Worm (Caenorhabditis elegans) whole organism, L2 larva: Measurements from ENCODE around the gene C48B4.12.
A peak's percentile ranks its signal among the peaks of the same experiment; 100 is the strongest.

ENCODE experiments used
- C34F6.9 ChIP-seq: fragments of 150-350 bp; optimal IDR thresholded peaks from 2 replicates; lab custom pipeline; 2014; ENCODE audit warnings: missing biosample characterization, missing genetic modification characterization
- F13H6.1 ChIP-seq: sonication (generic microtip); optimal IDR thresholded peaks from 2 replicates; lab custom pipeline; 2016; ENCODE audit warnings: missing genetic modification characterization, missing compliant biosample characterization
- R02D3.7 ChIP-seq: fragments of 150-350 bp; optimal IDR thresholded peaks from 2 replicates; lab custom pipeline; 2014; ENCODE audit warnings: missing biosample characterization, missing genetic modification characterization
- Y55F3AM.14 ChIP-seq: fragments of 200-800 bp; sonication (Bioruptor generic); optimal IDR thresholded peaks from 2 replicates; lab custom pipeline; 2018; ENCODE audit warnings: mild to moderate bottlenecking, missing genetic modification characterization, missing compliant biosample characterization
- ZK546.5 ChIP-seq: sonication (generic microtip); optimal IDR thresholded peaks from 2 replicates; lab custom pipeline; 2017; ENCODE audit warnings: missing biosample characterization, missing genetic modification characterization
- alr-1 ChIP-seq: fragments of 150-350 bp; optimal IDR thresholded peaks from 2 replicates; lab custom pipeline; 2014; ENCODE audit warnings: missing biosample characterization, missing genetic modification characterization
- aly-2 ChIP-seq: fragments of 150-350 bp; optimal IDR thresholded peaks from 2 replicates; lab custom pipeline; 2014; ENCODE audit warnings: missing biosample characterization, missing genetic modification characterization
- ama-1 ChIP-seq: fragments of 150-350 bp; optimal IDR thresholded peaks from 2 replicates; lab custom pipeline; 2018; ENCODE audit warnings: inconsistent platforms
- blmp-1 ChIP-seq: sonication (generic microtip); optimal IDR thresholded peaks from 2 replicates; lab custom pipeline; 2017; ENCODE audit warnings: missing genetic modification characterization, mild to moderate bottlenecking, missing compliant biosample characterization, antibody characterized with exemption, moderate library complexity; ENCODE audit not compliant: insufficient read depth
- ceh-16 ChIP-seq: fragments of 150-350 bp; optimal IDR thresholded peaks from 2 replicates; lab custom pipeline; 2014; ENCODE audit warnings: missing biosample characterization, missing genetic modification characterization
- ceh-82 ChIP-seq: fragments of 150-350 bp; optimal IDR thresholded peaks from 2 replicates; lab custom pipeline; 2014; ENCODE audit warnings: missing biosample characterization, missing genetic modification characterization
- crh-2 ChIP-seq: sonication (generic microtip); optimal IDR thresholded peaks from 2 replicates; lab custom pipeline; 2017; ENCODE audit warnings: missing biosample characterization, missing genetic modification characterization
- egl-27 ChIP-seq: sonication (generic microtip); optimal IDR thresholded peaks from 3 replicates; lab custom pipeline; 2017; ENCODE audit warnings: missing biosample characterization, missing genetic modification reagents, missing genetic modification characterization
- elt-1 ChIP-seq: fragments of 150-350 bp; optimal IDR thresholded peaks from 2 replicates; lab custom pipeline; 2014; ENCODE audit warnings: missing biosample characterization, missing genetic modification characterization
- elt-3 ChIP-seq: sonication (generic microtip); optimal IDR thresholded peaks from 2 replicates; lab custom pipeline; 2017; ENCODE audit warnings: missing biosample characterization, missing genetic modification characterization
- fos-1 ChIP-seq: fragments of 150-350 bp; optimal IDR thresholded peaks from 2 replicates; lab custom pipeline; 2014; ENCODE audit warnings: missing biosample characterization, missing genetic modification characterization
- lin-11 ChIP-seq: fragments of 150-350 bp; sonication (generic microtip); optimal IDR thresholded peaks from 2 replicates; lab custom pipeline; 2014; ENCODE audit warnings: missing biosample characterization, missing genetic modification characterization, inconsistent platforms, mixed read lengths
- lin-13 ChIP-seq: fragments of 150-350 bp; optimal IDR thresholded peaks from 2 replicates; lab custom pipeline; 2014; ENCODE audit warnings: missing biosample characterization, missing genetic modification reagents, missing genetic modification characterization
- lin-39 ChIP-seq: fragments of 150-350 bp; optimal IDR thresholded peaks from 2 replicates; lab custom pipeline; 2014; ENCODE audit warnings: missing biosample characterization, missing genetic modification reagents, missing genetic modification characterization
- lsy-2 ChIP-seq, 2 experiments: fragments of 150-350 bp in 1 of 2; sonication (generic microtip) in 1 of 2; optimal IDR thresholded peaks; 2 replicates each; lab custom pipeline; 2014 to 2017; ENCODE audit warnings: missing biosample characterization in 2 of 2, missing genetic modification characterization in 2 of 2
- mab-5 ChIP-seq: fragments of 150-350 bp; optimal IDR thresholded peaks from 2 replicates; lab custom pipeline; 2014; ENCODE audit warnings: missing biosample characterization, missing genetic modification characterization
- mbf-1 ChIP-seq: sonication (generic microtip); optimal IDR thresholded peaks from 2 replicates; lab custom pipeline; 2017; ENCODE audit warnings: missing biosample characterization, missing genetic modification characterization
- mdl-1 ChIP-seq, 2 experiments: fragments of 150-350 bp in 1 of 2; sonication (generic microtip) in 1 of 2; optimal IDR thresholded peaks; 2 replicates each; lab custom pipeline; 2017; ENCODE audit warnings: missing biosample characterization in 2 of 2, missing genetic modification characterization in 2 of 2
- nhr-10 ChIP-seq: sonication (generic microtip); optimal IDR thresholded peaks from 2 replicates; lab custom pipeline; 2017; ENCODE audit warnings: missing biosample characterization, missing genetic modification characterization
- nhr-11 ChIP-seq: fragments of 150-350 bp; optimal IDR thresholded peaks from 2 replicates; lab custom pipeline; 2014; ENCODE audit warnings: missing biosample characterization, missing genetic modification characterization
- nhr-12 ChIP-seq: fragments of 150-350 bp; optimal IDR thresholded peaks from 2 replicates; lab custom pipeline; 2014; ENCODE audit warnings: missing biosample characterization, missing genetic modification characterization
- nhr-129 ChIP-seq: fragments of 150-350 bp; optimal IDR thresholded peaks from 2 replicates; lab custom pipeline; 2014; ENCODE audit warnings: missing biosample characterization, missing genetic modification characterization
- nhr-21 ChIP-seq: fragments of 150-350 bp; optimal IDR thresholded peaks from 2 replicates; lab custom pipeline; 2014; ENCODE audit warnings: missing biosample characterization, missing genetic modification characterization
- nhr-23 ChIP-seq: fragments of 150-350 bp; optimal IDR thresholded peaks from 2 replicates; lab custom pipeline; 2014; ENCODE audit warnings: missing biosample characterization, missing genetic modification reagents, missing genetic modification characterization
- nhr-237 ChIP-seq: fragments of 150-350 bp; optimal IDR thresholded peaks from 2 replicates; lab custom pipeline; 2014; ENCODE audit warnings: missing biosample characterization, missing genetic modification characterization
- nhr-25 ChIP-seq: fragments of 150-350 bp; sonication (generic microtip); optimal IDR thresholded peaks from 3 replicates; lab custom pipeline; 2014; ENCODE audit warnings: missing biosample characterization, missing genetic modification characterization
- nhr-6 ChIP-seq: fragments of 150-350 bp; optimal IDR thresholded peaks from 2 replicates; lab custom pipeline; 2014; ENCODE audit warnings: missing biosample characterization, missing genetic modification characterization
- nhr-77 ChIP-seq: fragments of 150-350 bp; optimal IDR thresholded peaks from 2 replicates; lab custom pipeline; 2014; ENCODE audit warnings: missing biosample characterization, missing genetic modification characterization
- sem-4 ChIP-seq: fragments of 150-350 bp; optimal IDR thresholded peaks from 2 replicates; lab custom pipeline; 2014; ENCODE audit warnings: missing biosample characterization, missing genetic modification reagents, missing genetic modification characterization
- skn-1 ChIP-seq: sonication (generic microtip); optimal IDR thresholded peaks from 2 replicates; lab custom pipeline; 2017; ENCODE audit warnings: missing biosample characterization, missing genetic modification characterization
- sma-3 ChIP-seq: sonication (generic microtip); optimal IDR thresholded peaks from 2 replicates; lab custom pipeline; 2016; ENCODE audit warnings: missing genetic modification reagents, missing genetic modification characterization, missing compliant biosample characterization
- sma-9 ChIP-seq, 2 experiments: fragments of 150-350 bp in 1 of 2; sonication (generic microtip) in 1 of 2; optimal IDR thresholded peaks; 2 replicates each; lab custom pipeline; 2014 to 2016; ENCODE audit warnings: missing genetic modification characterization in 2 of 2, mild to moderate bottlenecking in 1 of 2, missing biosample characterization in 1 of 2, missing compliant biosample characterization in 1 of 2, missing genetic modification reagents in 1 of 2, moderate library complexity in 1 of 2
- snpc-4 ChIP-seq: fragments of 150-350 bp; optimal IDR thresholded peaks from 2 replicates; lab custom pipeline; 2014; ENCODE audit warnings: missing biosample characterization, missing genetic modification characterization
- unc-55 ChIP-seq: fragments of 150-350 bp; sonication (generic microtip); optimal IDR thresholded peaks from 3 replicates; lab custom pipeline; 2014; ENCODE audit warnings: missing biosample characterization, missing genetic modification reagents, missing genetic modification characterization
- unc-62 ChIP-seq: fragments of 150-350 bp; optimal IDR thresholded peaks from 2 replicates; lab custom pipeline; 2014; ENCODE audit warnings: missing biosample characterization, missing genetic modification reagents, missing genetic modification characterization
- zag-1 ChIP-seq: fragments of 150-350 bp; optimal IDR thresholded peaks from 2 replicates; lab custom pipeline; 2014; ENCODE audit warnings: missing biosample characterization, missing genetic modification characterization
- ztf-1 ChIP-seq: fragments of 200-800 bp; sonication (Bioruptor generic); conservative IDR thresholded peaks from 2 replicates; pipeline ENCODE4 v1.3.6; 2022; ENCODE audit warnings: missing genetic modification characterization, missing compliant biosample characterization
- ztf-11 ChIP-seq: sonication (generic microtip); optimal IDR thresholded peaks from 2 replicates; lab custom pipeline; 2017; ENCODE audit warnings: missing biosample characterization, missing genetic modification characterization

C48B4.12 gene

DNA sequence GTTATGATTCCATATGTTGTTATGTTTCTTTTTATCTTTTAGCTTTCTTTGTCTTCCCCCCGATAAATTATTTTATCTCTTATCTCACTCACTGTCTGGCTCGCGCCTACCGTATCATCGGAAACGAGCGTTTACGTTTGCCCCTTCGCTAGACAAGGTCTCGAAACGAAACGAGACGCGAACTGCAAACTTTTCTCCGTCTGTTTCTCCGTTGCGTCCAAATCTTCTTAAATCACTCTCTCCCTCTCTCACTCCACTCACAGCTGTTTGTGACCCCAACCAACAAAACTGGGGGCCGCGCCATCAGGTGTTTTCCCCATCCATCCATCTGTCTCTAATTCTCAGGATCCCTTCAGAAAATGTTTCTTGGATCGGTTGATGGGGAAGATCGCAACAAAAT lies 23.0 kb downstream of the C48B4.12 start:
- TF ChIP-seq F13H6.1 (tag; lab: Kevin White, UChicago) (peak; percentile 82), sem-4 (tag; lab: Kevin White, UChicago) (no peak), lin-11 (tag; lab: Kevin White, UChicago) (no peak), lin-39 (no peak), Y55F3AM.14 (GFP tag; lab: Kevin White, UChicago) (no peak), fos-1 (peak; percentile 54), blmp-1 (tag; lab: Kevin White, UChicago) (peak; percentile 26), nhr-10 (tag; lab: Kevin White, UChicago) (no peak), mbf-1 (no peak), lsy-2 (tag; optimal IDR thresholded peaks at IDR 0.05; lab: Kevin White, UChicago) (peak in 1 of 2 experiments; percentile 22), elt-3 (tag; lab: Kevin White, UChicago) (no peak), C34F6.9 (tag; lab: Kevin White, UChicago) (peak; percentile 30), R02D3.7 (tag; lab: Kevin White, UChicago) (no peak), ztf-1 (no peak), nhr-129 (tag; lab: Kevin White, UChicago) (peak; percentile 78), nhr-11 (tag; lab: Kevin White, UChicago) (no peak), ama-1 (lab: Kevin White, UChicago) (peak; percentile 1), egl-27 (tag; lab: Kevin White, UChicago) (peak; percentile 38), nhr-23 (tag; lab: Kevin White, UChicago) (no peak), sma-9 (GFP tag; optimal IDR thresholded peaks at IDR 0.05; lab: Kevin White, UChicago) (peak; percentile 81), sma-9 (tag; optimal IDR thresholded peaks at IDR 0.05; lab: Kevin White, UChicago) (no peak), nhr-77 (tag; lab: Kevin White, UChicago) (no peak), unc-62 (GFP tag; lab: Kevin White, UChicago) (no peak), nhr-21 (tag; lab: Kevin White, UChicago) (peak; percentile 4)

ce11 chrIII:9621840-9622525 lies 24.8 kb downstream of the C48B4.12 start:
- TF ChIP-seq skn-1 (tag; lab: Kevin White, UChicago) (no peak), mdl-1 (tag; optimal IDR thresholded peaks at IDR 0.05; lab: Kevin White, UChicago) (no peak), egl-27 (tag; lab: Kevin White, UChicago) (no peak), nhr-21 (tag; lab: Kevin White, UChicago) (no peak), alr-1 (tag; lab: Kevin White, UChicago) (no peak), sem-4 (tag; lab: Kevin White, UChicago) (no peak), aly-2 (tag; lab: Kevin White, UChicago) (no peak), fos-1 (peak; percentile 87), unc-62 (GFP tag; lab: Kevin White, UChicago) (no peak), ama-1 (lab: Kevin White, UChicago) (no peak), nhr-23 (tag; lab: Kevin White, UChicago) (no peak), C34F6.9 (tag; lab: Kevin White, UChicago) (no peak), nhr-10 (tag; lab: Kevin White, UChicago) (no peak), ceh-82 (tag; lab: Kevin White, UChicago) (no peak), lsy-2 (tag; optimal IDR thresholded peaks at IDR 0.05; lab: Kevin White, UChicago) (no peak), lin-11 (tag; lab: Kevin White, UChicago) (no peak), ztf-1 (no peak), mab-5 (no peak), Y55F3AM.14 (GFP tag; lab: Kevin White, UChicago) (no peak), sma-9 (GFP tag; optimal IDR thresholded peaks at IDR 0.05; lab: Kevin White, UChicago) (peak; percentile 29), sma-9 (tag; optimal IDR thresholded peaks at IDR 0.05; lab: Kevin White, UChicago) (no peak), mbf-1 (no peak), lin-13 (GFP tag; lab: Kevin White, UChicago) (no peak), nhr-237 (tag; lab: Kevin White, UChicago) (no peak), snpc-4 (no peak), ceh-16 (tag; lab: Kevin White, UChicago) (no peak), nhr-129 (tag; lab: Kevin White, UChicago) (peak; percentile 25), nhr-77 (tag; lab: Kevin White, UChicago) (no peak), nhr-25 (tag; lab: Kevin White, UChicago) (no peak), lin-39 (no peak), elt-3 (tag; lab: Kevin White, UChicago) (no peak), sma-3 (no peak), elt-1 (no peak), nhr-6 (tag; lab: Kevin White, UChicago) (no peak), zag-1 (no peak), crh-2 (tag; lab: Kevin White, UChicago) (peak; percentile 27), F13H6.1 (tag; lab: Kevin White, UChicago) (peak; percentile 25), ztf-11 (no peak), nhr-12 (tag; lab: Kevin White, UChicago) (no peak), unc-55 (no peak), ZK546.5 (tag; lab: Kevin White, UChicago) (no peak)
